Worm (Caenorhabditis elegans): ENCODE results near the gene K08D8.2.

DNA sequence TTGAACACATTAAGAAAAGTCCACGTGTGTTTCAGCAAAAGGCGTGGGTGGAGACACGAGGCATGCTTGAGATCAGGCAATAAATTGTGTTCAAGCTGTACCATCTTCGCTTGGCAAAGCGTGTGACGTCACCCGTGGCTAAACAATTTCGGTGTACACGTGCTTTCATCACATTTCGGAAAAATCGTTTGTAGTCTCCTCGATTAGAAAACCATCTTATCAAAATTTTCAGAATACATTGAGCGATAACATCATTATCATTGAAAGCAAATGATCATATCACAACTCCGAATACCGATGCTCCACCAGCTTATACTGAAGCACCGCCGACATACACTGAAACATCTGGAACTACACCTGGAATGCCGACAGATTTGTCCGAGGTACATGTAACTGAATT is 1.3 kb upstream of the K08D8.2 start:
- TF ChIP-seq aly-2 (tag; optimal IDR thresholded peaks at IDR 0.05): no peak
- TF ChIP-seq nhr-11 (tag; optimal IDR thresholded peaks at IDR 0.05): no peak
- no peak for TF ChIP-seq ceh-82 (tag; optimal IDR thresholded peaks at IDR 0.05)
- TF ChIP-seq lsy-2 (tag; optimal IDR thresholded peaks at IDR 0.05): no peak
- no peak for TF ChIP-seq unc-62 (GFP tag; optimal IDR thresholded peaks at IDR 0.05)
- TF ChIP-seq C34F6.9 (tag; optimal IDR thresholded peaks at IDR 0.05): no peak
- TF ChIP-seq lin-39 (tag; optimal IDR thresholded peaks at IDR 0.05): no peak
- TF ChIP-seq nhr-23 (tag; optimal IDR thresholded peaks at IDR 0.05): no peak
- TF ChIP-seq blmp-1 (tag; optimal IDR thresholded peaks at IDR 0.05; ENCODE audit: insufficient read depth): no peak
- TF ChIP-seq nhr-77 (tag; optimal IDR thresholded peaks at IDR 0.05): no peak

Measured in whole organism, L2 larva.